Fruit fly (Drosophila melanogaster): ENCODE measurements around the gene Grip.

Gene Grip

dm6 chrX:5974358-5975143 is 8.5 kb downstream of the Grip start (continued):
- TF ChIP-seq br (optimal IDR thresholded peaks at IDR 0.05) (no peak), Rfx (GFP tag; IDR thresholded peaks at IDR 0.05) (no peak), ERR (GFP tag; optimal IDR thresholded peaks at IDR 0.05) (no peak), ind (GFP tag; optimal IDR thresholded peaks at IDR 0.05) (no peak)

dm6 chrX:5977113-5977512 is 11.0 kb downstream of the Grip start:
- TF ChIP-seq Lim3 (GFP tag; IDR thresholded peaks at IDR 0.05) (no peak), CG6854 (GFP tag; optimal IDR thresholded peaks at IDR 0.05) (no peak), Stat92E (GFP tag; optimal IDR thresholded peaks at IDR 0.05) (no peak), cas (GFP tag; IDR thresholded peaks at IDR 0.05) (no peak), bigmax (GFP tag; optimal IDR thresholded peaks at IDR 0.05) (no peak), CG2120 (GFP tag; optimal IDR thresholded peaks at IDR 0.05) (peak; percentile 22), Sox102F (GFP tag; optimal IDR thresholded peaks at IDR 0.05) (peak; percentile 45), CG10274 (GFP tag; optimal IDR thresholded peaks at IDR 0.05) (no peak), sd (tag; optimal IDR thresholded peaks at IDR 0.05) (no peak), CG9932 (GFP tag; IDR thresholded peaks at IDR 0.05) (0 out of 2 replicates have a peak, but pooled peaks have one; percentile 4), crp (GFP tag; optimal IDR thresholded peaks at IDR 0.05) (no peak), D19B (GFP tag; optimal IDR thresholded peaks at IDR 0.05) (no peak), az2 (GFP tag; optimal IDR thresholded peaks at IDR 0.05) (no peak), fd64A (GFP tag; optimal IDR thresholded peaks at IDR 0.05) (no peak), CG15269 (tag; optimal IDR thresholded peaks at IDR 0.05) (no peak), dmrt11E (tag; optimal IDR thresholded peaks at IDR 0.05) (no peak), CG4282 (GFP tag; optimal IDR thresholded peaks at IDR 0.05) (no peak), CG30403 (GFP tag; optimal IDR thresholded peaks at IDR 0.05) (peak; percentile 22), lmd (GFP tag; IDR thresholded peaks at IDR 0.05) (peak; percentile 16; the same call in 1 of the 2 replicates), zfh1 (GFP tag; IDR thresholded peaks at IDR 0.05) (no peak), Rfx (GFP tag; IDR thresholded peaks at IDR 0.05) (no peak), CG10209 (GFP tag; optimal IDR thresholded peaks at IDR 0.05) (no peak), cad (GFP tag; optimal IDR thresholded peaks at IDR 0.05) (no peak), jing (GFP tag; optimal IDR thresholded peaks at IDR 0.05) (no peak), ttk (GFP tag; IDR thresholded peaks at IDR 0.05) (no peak), twi (tag; optimal IDR thresholded peaks at IDR 0.05) (no peak), CG8388 (GFP tag; optimal IDR thresholded peaks at IDR 0.05) (no peak), dmrt99B (tag; optimal IDR thresholded peaks at IDR 0.05) (peak; percentile 21), toy (GFP tag; IDR thresholded peaks at IDR 0.05) (no peak), Rx (GFP tag; IDR thresholded peaks at IDR 0.05) (0 out of 2 replicates have a peak, but pooled peaks have one; percentile 6), eve (GFP tag; optimal IDR thresholded peaks at IDR 0.05) (peak in 1 of 2 experiments; percentile 11), CG7928 (GFP tag; optimal IDR thresholded peaks at IDR 0.05) (no peak), bsh (GFP tag; optimal IDR thresholded peaks at IDR 0.05) (no peak), al (GFP tag; IDR thresholded peaks at IDR 0.05) (0 out of 2 replicates have a peak, but pooled peaks have one; percentile 10), Side (GFP tag; optimal IDR thresholded peaks at IDR 0.05) (no peak), fd96Cb (tag; optimal IDR thresholded peaks at IDR 0.05) (no peak), fru (optimal IDR thresholded peaks at IDR 0.05) (no peak), Xrp1 (GFP tag; IDR thresholded peaks at IDR 0.05) (no peak), H15 (GFP tag; IDR thresholded peaks at IDR 0.05) (no peak), Adf1 (GFP tag; IDR thresholded peaks at IDR 0.05) (no peak), Atf-2 (GFP tag; optimal IDR thresholded peaks at IDR 0.05) (no peak), gt (GFP tag; IDR thresholded peaks at IDR 0.05) (no peak), CoRest (tag; optimal IDR thresholded peaks at IDR 0.05) (peak; percentile 8), pb (GFP tag; optimal IDR thresholded peaks at IDR 0.05) (no peak), Oli (tag; optimal IDR thresholded peaks at IDR 0.05) (peak; percentile 27), vnd (GFP tag; IDR thresholded peaks at IDR 0.05; ENCODE audit: partially characterized antibody) (no peak)
